Worm (Caenorhabditis elegans): ENCODE data around the gene pgap-3.

DNA sequence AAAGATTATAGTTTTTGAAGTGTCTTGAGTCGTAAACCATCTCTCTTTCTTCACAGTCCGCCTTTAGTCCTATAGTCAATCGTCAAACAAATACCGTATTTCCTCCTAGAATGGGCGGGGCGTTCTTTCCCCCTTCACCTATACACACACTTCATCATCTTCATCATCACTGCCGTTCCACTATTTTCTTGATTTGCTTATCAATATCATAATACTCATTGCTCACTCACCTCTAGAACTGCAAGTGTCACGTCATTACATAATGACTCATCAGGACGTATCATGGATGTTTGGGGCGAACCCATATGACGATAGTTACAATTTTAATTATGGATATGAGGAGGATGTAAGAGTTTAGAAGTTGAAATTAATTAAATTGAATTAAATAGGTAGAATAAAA is 37.1 kb downstream of the pgap-3 start:
- no peak for TF ChIP-seq nhr-12 (tag; optimal IDR thresholded peaks at IDR 0.05)
- TF ChIP-seq elt-1 (tag; optimal IDR thresholded peaks at IDR 0.05; ENCODE audit: borderline replicate concordance, insufficient read depth), result no peak
- TF ChIP-seq nhr-237 (tag; optimal IDR thresholded peaks at IDR 0.05), result no peak
- TF ChIP-seq mep-1 (tag; optimal IDR thresholded peaks at IDR 0.05), result no peak
- no peak for TF ChIP-seq snpc-4 (tag; optimal IDR thresholded peaks at IDR 0.05)
- no peak for TF ChIP-seq blmp-1 (tag; optimal IDR thresholded peaks at IDR 0.05)
- TF ChIP-seq ceh-83 (GFP tag; optimal IDR thresholded peaks at IDR 0.05), result no peak
- no peak for TF ChIP-seq unc-39 (tag; optimal IDR thresholded peaks at IDR 0.05)
- no peak for TF ChIP-seq elt-3 (tag; optimal IDR thresholded peaks at IDR 0.05)
- TF ChIP-seq ceh-43 (GFP tag; optimal IDR thresholded peaks at IDR 0.05), result no peak
- TF ChIP-seq tbx-8 (GFP tag; optimal IDR thresholded peaks at IDR 0.05), result no peak
- no peak for TF ChIP-seq sem-2 (GFP tag; optimal IDR thresholded peaks at IDR 0.05)
- no peak for TF ChIP-seq lin-13 (tag; optimal IDR thresholded peaks at IDR 0.05)
- TF ChIP-seq pha-4 (tag; optimal IDR thresholded peaks at IDR 0.05), result no peak
